Worm (Caenorhabditis elegans) whole organism, midembryonic: Measurements from ENCODE around the gene T05G5.1.

ENCODE experiments used
- flt-1 ChIP-seq: fragments of 200-800 bp; sonication (Bioruptor generic); IDR thresholded peaks from 2 replicates; pipeline ENCODE4 v1.3.6; 2022; ENCODE audit warnings: missing genetic modification characterization, missing compliant biosample characterization
- klf-2 ChIP-seq: fragments of 200-800 bp; sonication (Bioruptor generic); conservative IDR thresholded peaks from 2 replicates; pipeline ENCODE4 v1.3.6; 2022; ENCODE audit warnings: missing genetic modification reagents, missing genetic modification characterization, missing compliant biosample characterization
- med-1 ChIP-seq: sonication (generic microtip); optimal IDR thresholded peaks from 2 replicates; lab custom pipeline; 2017; ENCODE audit warnings: missing genetic modification characterization, mild to moderate bottlenecking, missing compliant biosample characterization, antibody characterized with exemption, missing genetic modification reagents; ENCODE audit not compliant: insufficient read depth
- ref-1 ChIP-seq: fragments of 200-800 bp; sonication (Bioruptor generic); conservative IDR thresholded peaks from 2 replicates; pipeline ENCODE4 v1.3.6; 2022; ENCODE audit warnings: missing genetic modification reagents, missing genetic modification characterization, missing compliant biosample characterization
- tab-1 ChIP-seq: fragments of 200-800 bp; sonication (Bioruptor generic); IDR thresholded peaks from 2 replicates; pipeline ENCODE4 v1.3.6; 2022; ENCODE audit warnings: missing genetic modification characterization, missing compliant biosample characterization
- ztf-29 ChIP-seq: fragments of 200-800 bp; sonication (Bioruptor generic); IDR thresholded peaks from 2 replicates; pipeline ENCODE4 v1.3.6; 2022; ENCODE audit warnings: missing genetic modification reagents, missing genetic modification characterization, missing compliant biosample characterization

DNA sequence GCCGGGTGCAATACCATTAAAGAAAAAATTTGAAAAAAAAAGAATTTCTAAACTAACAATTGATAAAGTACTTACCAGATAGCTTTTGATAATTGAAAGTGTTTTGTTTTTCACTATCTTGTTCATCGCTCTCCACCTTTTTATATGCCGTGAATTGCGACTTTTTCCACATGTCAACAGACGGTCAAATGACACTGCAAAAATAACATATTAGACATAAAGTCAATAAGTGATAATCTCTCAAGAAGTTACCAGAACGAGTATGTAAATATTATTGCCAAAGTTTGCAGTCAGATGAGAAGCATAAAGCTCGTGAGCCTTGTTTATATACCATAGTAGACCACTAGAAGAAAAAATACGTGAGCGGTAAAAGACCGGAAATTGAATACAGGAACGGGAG is 7.3 kb downstream of the T05G5.1 start, which contains the start of gene dao-6:
- TF ChIP-seq ztf-29 (no peak), ref-1 (GFP tag; lab: Robert Waterston, UW) (no peak), med-1 (GFP tag; lab: Kevin White, UChicago) (no peak), klf-2 (GFP tag; lab: Robert Waterston, UW) (no peak), flt-1 (no peak), tab-1 (GFP tag; lab: Robert Waterston, UW) (no peak)
